Fruit fly (Drosophila melanogaster): ENCODE data around the gene CG11317.

DNA sequence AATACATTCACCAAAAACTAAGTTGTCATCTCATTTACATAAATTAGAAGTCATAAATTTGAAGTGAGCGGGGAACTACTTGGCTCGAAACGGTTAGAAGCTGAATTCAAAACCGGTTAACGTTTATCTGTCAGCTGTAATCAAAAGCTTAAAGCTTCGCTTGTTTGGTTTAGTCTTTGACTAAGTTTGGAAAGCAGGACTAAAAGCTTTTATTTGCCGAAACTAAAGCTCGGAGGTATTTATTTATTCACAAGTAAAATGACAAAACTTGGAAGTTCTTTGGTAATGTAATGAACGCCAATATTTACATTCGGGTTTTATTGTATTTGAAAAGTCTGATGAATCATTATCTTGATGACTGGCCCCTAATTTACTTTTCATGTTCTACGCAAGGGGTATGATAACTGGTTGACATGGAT, 30.2 kb upstream of the CG11317 start:
- TF ChIP-seq Mio (GFP tag; optimal IDR thresholded peaks at IDR 0.05) (no peak), psq (GFP tag; optimal IDR thresholded peaks at IDR 0.05) (no peak)

Measured in whole organism, wandering third instar larva.